Worm (Caenorhabditis elegans): Measurements from ENCODE around the gene mab-10.

mab-10 gene

DNA sequence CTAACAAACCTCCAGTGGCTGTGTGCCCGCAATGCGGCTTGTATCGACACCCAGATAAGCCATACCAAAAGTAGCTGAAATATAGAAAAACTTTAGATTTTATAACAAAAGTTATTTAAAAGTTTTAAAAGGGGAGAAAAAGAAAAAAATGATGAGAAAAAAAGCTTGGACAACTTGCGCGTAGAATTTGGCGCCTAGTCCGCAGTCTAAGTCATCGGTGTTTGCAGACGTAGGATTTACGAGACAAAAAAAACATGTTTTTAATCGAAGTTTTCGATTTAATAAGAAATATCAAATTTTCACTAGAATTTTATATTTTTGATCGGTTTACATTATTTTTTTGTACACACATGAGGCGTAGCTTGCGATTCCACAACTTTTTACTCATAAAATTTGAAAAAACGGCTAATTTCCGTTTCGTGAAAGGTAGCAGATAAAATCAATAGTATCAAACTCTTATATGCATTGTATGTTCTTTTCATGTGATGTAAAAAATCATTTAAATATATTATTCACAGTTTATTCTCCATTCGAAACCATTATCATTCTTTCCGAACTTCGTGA is 14.1 kb downstream of the mab-10 start, which contains the start of gene pro-1 (continued):
- TF ChIP-seq pqm-1 (tag; optimal IDR thresholded peaks at IDR 0.05) (no peak), ama-1 (optimal IDR thresholded peaks at IDR 0.05) (peak; percentile 92), hlh-11 (tag; optimal IDR thresholded peaks at IDR 0.05) (peak; percentile 76), hmg-1.1 (GFP tag; IDR thresholded peaks at IDR 0.05) (peak; percentile 80), jun-1 (tag; optimal IDR thresholded peaks at IDR 0.05) (peak; percentile 34), egl-43 (GFP tag; IDR thresholded peaks at IDR 0.05) (peak; percentile 92), cey-2 (tag; optimal IDR thresholded peaks at IDR 0.05; ENCODE audit: borderline replicate concordance, insufficient read depth) (no peak), unc-39 (tag; optimal IDR thresholded peaks at IDR 0.05) (no peak), tag-97 (GFP tag; IDR thresholded peaks at IDR 0.05) (peak; percentile 72; the same call in 1 of the 2 replicates), lin-13 (GFP tag; optimal IDR thresholded peaks at IDR 0.05) (peak; percentile 6), nhr-11 (tag; optimal IDR thresholded peaks at IDR 0.05) (peak; percentile 61), F49E8.2 (tag; optimal IDR thresholded peaks at IDR 0.05; ENCODE audit: borderline replicate concordance) (no peak), mep-1 (tag; optimal IDR thresholded peaks at IDR 0.05) (peak; percentile 98), hif-1 (tag; optimal IDR thresholded peaks at IDR 0.05) (peak in 1 of 2 experiments; percentile 84), ztf-7 (tag; optimal IDR thresholded peaks at IDR 0.05) (peak; percentile 20), nhr-6 (tag; optimal IDR thresholded peaks at IDR 0.05) (peak; percentile 76), nhr-111 (GFP tag; optimal IDR thresholded peaks at IDR 0.05) (peak; percentile 79), zip-11 (GFP tag; IDR thresholded peaks at IDR 0.05) (peak; percentile 35; the same call in 1 of the 2 replicates), daf-12 (tag; optimal IDR thresholded peaks at IDR 0.05) (no peak), sdz-12 (GFP tag; optimal IDR thresholded peaks at IDR 0.05) (peak; percentile 98), F26F4.8 (GFP tag; conservative IDR thresholded peaks at IDR 0.05) (no peak), T26A8.4 (GFP tag; IDR thresholded peaks at IDR 0.05) (peak; percentile 95), lsy-2 (tag; optimal IDR thresholded peaks at IDR 0.05) (peak; percentile 47 to 91), ztf-11 (tag; optimal IDR thresholded peaks at IDR 0.05) (no peak), zfp-2 (tag; optimal IDR thresholded peaks at IDR 0.05) (no peak), vab-7 (GFP tag; IDR thresholded peaks at IDR 0.05) (0 out of 2 replicates have a peak, but pooled peaks have one; percentile 68), aha-1 (tag) (no peak), ZK337.2 (GFP tag; IDR thresholded peaks at IDR 0.05) (peak; percentile 68; the same call in 1 of the 2 replicates), Y105C5A.15 (GFP tag; IDR thresholded peaks at IDR 0.05) (peak; percentile 50; the same call in 1 of the 2 replicates)

ce11 chrII:10542654-10543456 is 15.0 kb downstream of the mab-10 start:
- TF ChIP-seq daf-16 (GFP tag; optimal IDR thresholded peaks at IDR 0.05) (no peak), daf-16 (tag; optimal IDR thresholded peaks at IDR 0.05) (peak; percentile 17), saeg-2 (GFP tag; IDR thresholded peaks at IDR 0.05) (peak; percentile 42; the same call in 1 of the 2 replicates), D1046.2 (GFP tag; IDR thresholded peaks at IDR 0.05) (peak; percentile 57; the same call in 1 of the 2 replicates), T26A8.4 (GFP tag; IDR thresholded peaks at IDR 0.05) (peak; percentile 51), snpc-1.2 (GFP tag; IDR thresholded peaks at IDR 0.05) (peak; percentile 70), hmg-1.1 (GFP tag; IDR thresholded peaks at IDR 0.05) (no peak; the same call in 1 of the 2 replicates), dmd-6 (GFP tag; IDR thresholded peaks at IDR 0.05) (peak; percentile 16; the same call in 1 of the 2 replicates), zfp-3 (GFP tag; conservative IDR thresholded peaks at IDR 0.05) (no peak; the same call in 1 of the 2 replicates), sdz-12 (GFP tag; optimal IDR thresholded peaks at IDR 0.05) (peak; percentile 38), snpc-4 (tag; optimal IDR thresholded peaks at IDR 0.05) (no peak), cey-2 (tag; optimal IDR thresholded peaks at IDR 0.05; ENCODE audit: borderline replicate concordance, insufficient read depth) (no peak), nhr-76 (tag; optimal IDR thresholded peaks at IDR 0.05) (no peak), spr-3 (GFP tag; optimal IDR thresholded peaks at IDR 0.05) (peak; percentile 36), ctbp-1 (GFP tag; IDR thresholded peaks at IDR 0.05) (peak; percentile 67; the same call in 1 of the 2 replicates), nhr-6 (tag; optimal IDR thresholded peaks at IDR 0.05) (peak; percentile 4), Y105C5A.15 (GFP tag; IDR thresholded peaks at IDR 0.05) (peak; percentile 14; the same call in 1 of the 2 replicates), nhr-102 (tag; optimal IDR thresholded peaks at IDR 0.05) (no peak), mxl-2 (GFP tag; conservative IDR thresholded peaks at IDR 0.05) (no peak), dmd-8 (GFP tag; IDR thresholded peaks at IDR 0.05) (0 out of 2 replicates have a peak, but pooled peaks have one; percentile 61), gei-8 (GFP tag; optimal IDR thresholded peaks at IDR 0.05) (peak; percentile 1), mdl-1 (tag; optimal IDR thresholded peaks at IDR 0.05) (peak in 1 of 2 experiments; percentile 7), egl-43 (GFP tag; IDR thresholded peaks at IDR 0.05) (peak; percentile 87), nhr-25 (tag; optimal IDR thresholded peaks at IDR 0.05; ENCODE audit: borderline replicate concordance, insufficient read depth) (peak; percentile 72), mdt-29 (GFP tag; IDR thresholded peaks at IDR 0.05) (peak; percentile 21; the same call in 1 of the 2 replicates)
